Worm (Caenorhabditis elegans) whole organism, mixed stage, embryonic: ENCODE data around the gene pmk-1.

Experiments used
- ceh-39 ChIP-seq: fragments of 150-350 bp; optimal IDR thresholded peaks from 2 replicates; lab custom pipeline; 2014; ENCODE audit warnings: missing biosample characterization, missing genetic modification characterization
- ces-1 ChIP-seq: fragments of 150-350 bp; optimal IDR thresholded peaks from 2 replicates; lab custom pipeline; 2014; ENCODE audit warnings: missing biosample characterization, missing genetic modification reagents, missing genetic modification characterization
- lin-32 ChIP-seq: fragments of 200-800 bp; sonication (Bioruptor generic); optimal IDR thresholded peaks from 2 replicates; lab custom pipeline; 2018; ENCODE audit warnings: mild to moderate bottlenecking, missing genetic modification characterization, missing compliant biosample characterization
- mab-5 ChIP-seq: fragments of 150-350 bp; optimal IDR thresholded peaks from 2 replicates; lab custom pipeline; 2014; ENCODE audit warnings: missing biosample characterization, missing genetic modification characterization
- nhr-76 ChIP-seq: sonication (generic microtip); optimal IDR thresholded peaks from 2 replicates; lab custom pipeline; 2017; ENCODE audit warnings: missing biosample characterization, missing genetic modification characterization
- pha-4 ChIP-seq: fragments of 150-350 bp; optimal IDR thresholded peaks from 2 replicates; lab custom pipeline; 2018; ENCODE audit warnings: missing biosample characterization, missing genetic modification reagents, missing genetic modification characterization
- tbx-8 ChIP-seq: fragments of 200-800 bp; sonication (Bioruptor generic); optimal IDR thresholded peaks from 2 replicates; lab custom pipeline; 2018; ENCODE audit warnings: mild to moderate bottlenecking, missing genetic modification characterization, moderate library complexity, missing compliant biosample characterization

The pmk-1 gene

DNA sequence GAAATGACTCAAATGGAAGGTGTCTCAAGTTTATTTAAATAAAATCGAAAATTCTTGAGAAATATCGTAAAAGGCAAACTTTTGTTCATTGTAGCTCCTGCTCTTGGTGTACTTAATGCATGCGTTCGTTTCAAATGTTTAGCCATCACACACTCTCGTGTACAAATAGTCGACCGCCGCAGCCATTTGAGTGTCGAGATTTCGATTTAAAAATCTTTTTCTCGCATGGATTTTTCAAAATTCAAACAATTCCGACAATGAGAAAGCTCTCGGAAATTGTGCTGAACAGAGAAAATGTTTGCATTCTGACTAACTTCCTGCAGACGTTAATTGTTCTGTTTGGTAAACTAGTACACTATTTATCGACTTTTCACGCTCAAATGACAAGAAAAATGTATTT lies 50.7 kb downstream of the pmk-1 start:
- TF ChIP-seq ceh-39 (tag; lab: Kevin White, UChicago): no peak
- TF ChIP-seq pha-4 (tag; lab: Kevin White, UChicago): no peak
- no peak for TF ChIP-seq lin-32 (GFP tag; lab: Kevin White, UChicago)
- TF ChIP-seq ces-1: no peak

DNA sequence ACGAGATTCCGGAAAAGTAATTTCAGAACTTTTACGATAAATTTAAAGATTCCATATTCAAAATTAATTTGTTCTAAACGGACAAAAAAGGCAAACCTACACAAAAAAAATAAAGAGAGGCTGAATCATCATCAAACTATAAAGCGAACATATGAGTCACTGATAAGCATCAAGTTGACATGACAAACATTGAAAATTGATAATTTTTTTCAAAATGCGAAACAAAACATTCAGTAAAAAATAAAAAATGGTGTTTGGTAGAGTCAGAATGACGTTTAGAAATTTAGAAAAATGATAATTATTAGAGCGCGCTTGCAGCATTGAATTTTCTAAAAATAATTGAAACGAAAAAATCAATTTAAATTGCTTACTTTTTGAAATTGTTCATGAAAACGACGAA lies 51.2 kb downstream of the pmk-1 start:
- TF ChIP-seq mab-5 (tag; lab: Kevin White, UChicago) (no peak), nhr-76 (tag; lab: Kevin White, UChicago) (no peak), tbx-8 (GFP tag; lab: Kevin White, UChicago) (no peak)
- TF ChIP-seq, all 35 proteins: peak for 0
